Worm (Caenorhabditis elegans): Measurements from ENCODE around the gene ztf-16.

Gene ztf-16

DNA sequence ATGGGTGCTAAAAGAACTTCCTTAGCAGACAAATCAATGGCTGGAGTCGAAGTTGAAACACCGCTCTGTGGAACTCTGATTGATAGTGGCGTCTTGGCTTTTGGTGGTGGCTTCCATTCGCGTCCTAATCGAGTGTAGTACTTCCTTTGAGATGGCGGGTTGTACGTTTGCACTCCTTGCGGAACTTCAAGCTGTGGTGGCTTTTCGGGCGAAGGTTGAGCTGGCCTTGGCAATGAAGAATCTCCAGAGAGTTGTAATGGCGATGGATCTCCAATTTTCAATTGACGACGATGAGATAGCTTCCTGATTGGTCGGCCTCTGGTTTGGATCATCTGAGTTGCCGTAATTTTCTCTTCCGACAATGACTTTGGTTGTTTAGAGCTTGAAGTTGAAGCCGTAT is 29.3 kb upstream of the ztf-16 start:
- TF ChIP-seq snpc-4 (tag; optimal IDR thresholded peaks at IDR 0.05), result no peak
- TF ChIP-seq mab-5 (tag; optimal IDR thresholded peaks at IDR 0.05), result no peak
- no peak for TF ChIP-seq lin-11 (tag; optimal IDR thresholded peaks at IDR 0.05)

DNA sequence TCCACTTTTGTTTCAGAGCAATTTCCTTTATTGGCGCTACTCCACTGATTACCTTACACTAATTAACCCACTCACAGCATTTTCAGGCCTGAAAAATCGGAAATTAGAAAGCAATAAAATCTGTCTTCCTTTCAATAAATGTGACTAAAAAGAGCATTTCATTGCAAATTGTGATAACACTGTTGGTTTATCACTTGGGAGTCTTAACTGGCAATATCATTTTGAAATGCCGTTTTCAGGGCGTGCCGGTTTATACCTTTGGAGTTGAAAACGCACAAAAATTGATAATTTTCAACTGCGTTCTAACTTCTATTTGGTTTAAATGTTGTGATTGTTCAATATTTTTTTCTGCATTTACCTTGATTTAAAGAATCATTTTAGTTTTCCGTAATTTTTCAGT is 10.9 kb upstream of the ztf-16 start, which contains the start of gene R08E3.1:
Gene R08E3.1 (plus strand): TSS at position 386 of the 400 bp plus-strand sequence.
- peak; percentile 9 for TF ChIP-seq crh-2 (tag; optimal IDR thresholded peaks at IDR 0.05)
- TF ChIP-seq Y55F3AM.14 (GFP tag; optimal IDR thresholded peaks at IDR 0.05), result no peak
- no peak for TF ChIP-seq ztf-4 (tag; optimal IDR thresholded peaks at IDR 0.05)
- TF ChIP-seq mbf-1 (tag; optimal IDR thresholded peaks at IDR 0.05), result no peak
- TF ChIP-seq alr-1 (tag; optimal IDR thresholded peaks at IDR 0.05), result no peak
- peak; percentile 92 for TF ChIP-seq fos-1 (tag; optimal IDR thresholded peaks at IDR 0.05)
- TF ChIP-seq ceh-16 (tag; optimal IDR thresholded peaks at IDR 0.05), result no peak
- no peak for TF ChIP-seq aly-2 (tag; optimal IDR thresholded peaks at IDR 0.05)
- no peak for TF ChIP-seq C34F6.9 (tag; optimal IDR thresholded peaks at IDR 0.05)
- no peak for TF ChIP-seq blmp-1 (tag; optimal IDR thresholded peaks at IDR 0.05; ENCODE audit: insufficient read depth)

DNA sequence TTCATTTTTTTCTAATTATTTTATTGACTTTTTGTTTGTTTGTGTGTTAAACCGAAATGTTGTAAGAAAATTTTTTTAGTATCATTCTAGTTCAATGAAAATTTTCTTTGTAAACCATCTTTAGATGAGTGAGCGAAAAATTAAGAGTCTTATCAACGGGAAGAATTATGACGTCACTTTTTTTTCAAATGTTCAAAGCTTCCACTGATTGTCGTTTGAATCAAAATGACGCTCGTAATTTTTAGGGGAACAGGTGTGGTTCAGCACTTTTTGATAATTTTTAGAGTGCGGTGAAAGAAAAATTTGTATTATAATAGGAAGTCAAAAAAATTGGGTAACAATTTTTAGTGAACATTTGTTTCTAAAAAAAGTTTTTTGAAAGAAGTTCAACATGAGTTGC is 10.3 kb upstream of the ztf-16 start:
- TF ChIP-seq nhr-12 (tag; optimal IDR thresholded peaks at IDR 0.05) (no peak), unc-62 (GFP tag; optimal IDR thresholded peaks at IDR 0.05) (no peak), ztf-1 (GFP tag; conservative IDR thresholded peaks at IDR 0.05) (no peak), crh-2 (tag; optimal IDR thresholded peaks at IDR 0.05) (peak; percentile 19), fos-1 (tag; optimal IDR thresholded peaks at IDR 0.05) (peak; percentile 86)

DNA sequence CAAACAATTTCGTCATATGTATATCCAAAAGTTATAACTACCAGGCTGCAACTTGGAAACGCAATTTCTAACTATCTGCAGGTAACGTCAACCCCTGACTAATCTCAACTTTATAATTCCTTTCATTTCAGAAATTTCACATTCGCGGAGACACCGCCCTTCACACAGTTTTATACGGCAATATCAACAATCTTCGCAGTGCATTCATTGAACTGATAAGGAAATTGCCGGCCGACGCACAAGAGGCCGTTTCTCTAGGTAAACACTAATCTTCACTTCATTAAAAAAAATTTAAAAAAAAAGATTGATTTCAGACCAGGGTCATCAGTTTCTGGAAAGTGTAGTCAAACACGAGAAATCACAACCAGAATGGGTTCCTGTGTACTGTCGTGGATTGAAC is 7.5 kb upstream of the ztf-16 start:
- TF ChIP-seq fos-1 (tag; optimal IDR thresholded peaks at IDR 0.05) (peak; percentile 89), mab-5 (tag; optimal IDR thresholded peaks at IDR 0.05) (no peak), elt-1 (tag; optimal IDR thresholded peaks at IDR 0.05) (no peak), nhr-129 (tag; optimal IDR thresholded peaks at IDR 0.05) (no peak), elt-3 (tag; optimal IDR thresholded peaks at IDR 0.05) (no peak), crh-2 (tag; optimal IDR thresholded peaks at IDR 0.05) (peak; percentile 39), ama-1 (optimal IDR thresholded peaks at IDR 0.05) (no peak), nhr-21 (tag; optimal IDR thresholded peaks at IDR 0.05) (no peak), mbf-1 (tag; optimal IDR thresholded peaks at IDR 0.05) (no peak), zag-1 (tag; optimal IDR thresholded peaks at IDR 0.05) (no peak), nhr-77 (tag; optimal IDR thresholded peaks at IDR 0.05) (no peak), unc-39 (tag; optimal IDR thresholded peaks at IDR 0.05) (no peak), lsy-2 (tag; optimal IDR thresholded peaks at IDR 0.05) (no peak), sma-9 (GFP tag; optimal IDR thresholded peaks at IDR 0.05) (peak; percentile 43), sma-9 (tag; optimal IDR thresholded peaks at IDR 0.05) (no peak), skn-1 (tag; optimal IDR thresholded peaks at IDR 0.05) (no peak), peb-1 (tag; optimal IDR thresholded peaks at IDR 0.05) (no peak), R02D3.7 (tag; optimal IDR thresholded peaks at IDR 0.05) (no peak), ceh-16 (tag; optimal IDR thresholded peaks at IDR 0.05) (no peak)

DNA sequence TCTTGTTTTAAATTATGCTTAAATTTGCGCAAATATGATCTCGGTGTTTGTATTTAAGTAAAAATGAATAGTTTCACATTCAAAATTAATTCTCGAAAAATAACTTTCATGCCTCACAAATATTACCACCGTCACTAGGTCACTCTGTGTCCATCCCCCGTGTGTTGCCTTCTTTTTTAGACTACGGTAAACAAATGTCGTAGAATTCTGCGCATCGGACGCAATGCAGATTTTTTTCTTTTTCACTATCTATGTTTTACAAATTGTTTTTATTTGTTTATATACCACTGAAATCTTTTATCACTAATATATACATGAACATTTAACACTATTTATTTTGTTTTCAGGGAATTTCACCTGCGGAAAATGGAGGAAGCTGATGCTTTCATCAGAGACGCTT is 6.9 kb upstream of the ztf-16 start, which contains the start of gene R08E3.3:
Gene R08E3.3 (plus strand): TSS at position 342 of the 400 bp plus-strand sequence.
- TF ChIP-seq nhr-25 (tag; optimal IDR thresholded peaks at IDR 0.05) (no peak), lin-39 (tag; optimal IDR thresholded peaks at IDR 0.05) (no peak), sma-9 (GFP tag; optimal IDR thresholded peaks at IDR 0.05) (peak; percentile 9), sma-9 (tag; optimal IDR thresholded peaks at IDR 0.05) (no peak), nhr-77 (tag; optimal IDR thresholded peaks at IDR 0.05) (no peak), elt-1 (tag; optimal IDR thresholded peaks at IDR 0.05) (no peak), skn-1 (tag; optimal IDR thresholded peaks at IDR 0.05) (no peak), nhr-21 (tag; optimal IDR thresholded peaks at IDR 0.05) (peak; percentile 4), crh-2 (tag; optimal IDR thresholded peaks at IDR 0.05) (peak; percentile 40), ztf-11 (tag; optimal IDR thresholded peaks at IDR 0.05) (no peak), nhr-129 (tag; optimal IDR thresholded peaks at IDR 0.05) (peak; percentile 47), F13H6.1 (tag; optimal IDR thresholded peaks at IDR 0.05) (no peak), mab-5 (tag; optimal IDR thresholded peaks at IDR 0.05) (no peak), nhr-6 (tag; optimal IDR thresholded peaks at IDR 0.05) (no peak), gmeb-1 (tag; optimal IDR thresholded peaks at IDR 0.05) (peak; percentile 37), ztf-4 (tag; optimal IDR thresholded peaks at IDR 0.05) (no peak), nhr-12 (tag; optimal IDR thresholded peaks at IDR 0.05) (no peak), sma-3 (GFP tag; optimal IDR thresholded peaks at IDR 0.05) (peak; percentile 3), lsy-2 (tag; optimal IDR thresholded peaks at IDR 0.05) (peak; percentile 84 to 97), nhr-10 (tag; optimal IDR thresholded peaks at IDR 0.05) (no peak), lin-13 (GFP tag; optimal IDR thresholded peaks at IDR 0.05) (no peak), mbf-1 (tag; optimal IDR thresholded peaks at IDR 0.05) (no peak), ztf-1 (GFP tag; conservative IDR thresholded peaks at IDR 0.05) (no peak), C34F6.9 (tag; optimal IDR thresholded peaks at IDR 0.05) (peak; percentile 41), ceh-82 (tag; optimal IDR thresholded peaks at IDR 0.05) (no peak), nhr-11 (tag; optimal IDR thresholded peaks at IDR 0.05) (no peak), unc-39 (tag; optimal IDR thresholded peaks at IDR 0.05) (no peak), mdl-1 (tag; optimal IDR thresholded peaks at IDR 0.05) (no peak), zag-1 (tag; optimal IDR thresholded peaks at IDR 0.05) (no peak), unc-62 (GFP tag; optimal IDR thresholded peaks at IDR 0.05) (no peak), fos-1 (tag; optimal IDR thresholded peaks at IDR 0.05) (no peak), lin-11 (tag; optimal IDR thresholded peaks at IDR 0.05) (no peak), blmp-1 (tag; optimal IDR thresholded peaks at IDR 0.05; ENCODE audit: insufficient read depth) (no peak), snpc-4 (tag; optimal IDR thresholded peaks at IDR 0.05) (no peak), unc-55 (GFP tag; optimal IDR thresholded peaks at IDR 0.05) (peak; percentile 43)

Measured in whole organism, L2 larva.